Fruit fly (Drosophila melanogaster) whole organism, embryonic: ENCODE data around the gene mh.

ENCODE experiments used
- BEAF-32 ChIP-seq: fragments of 200-800 bp; sonication (Bioruptor generic); optimal IDR thresholded peaks from 3 replicates; lab custom pipeline; 2017; ENCODE audit warnings: missing biosample characterization, missing genetic modification characterization, mild to moderate bottlenecking, moderate library complexity, missing genetic modification reagents
- CG11398 ChIP-seq: fragments of 200-800 bp; sonication (Bioruptor generic); optimal IDR thresholded peaks from 2 replicates; lab custom pipeline; 2016; ENCODE audit warnings: missing biosample characterization, missing genetic modification characterization
- CG11456 ChIP-seq: fragments of 200-800 bp; sonication (Bioruptor generic); IDR thresholded peaks from 3 replicates; pipeline ENCODE4 v1.3.6; 2022; ENCODE audit warnings: missing biosample characterization, missing genetic modification characterization
- CG12071 ChIP-seq: fragments of 200-800 bp; sonication (Bioruptor generic); optimal IDR thresholded peaks from 3 replicates; lab custom pipeline; 2018; ENCODE audit warnings: missing biosample characterization, mild to moderate bottlenecking, missing genetic modification characterization
- CG12942 ChIP-seq: fragments of 200-800 bp; sonication (Bioruptor generic); optimal IDR thresholded peaks from 3 replicates; lab custom pipeline; 2016; ENCODE audit warnings: missing biosample characterization, missing genetic modification characterization
- CG13287 ChIP-seq: fragments of 200-800 bp; sonication (Bioruptor generic); IDR thresholded peaks from 2 replicates; pipeline ENCODE4 v1.3.6; 2022; ENCODE audit warnings: missing biosample characterization, missing genetic modification characterization; ENCODE audit not compliant: partially characterized antibody
- CG14667 ChIP-seq: fragments of 200-800 bp; sonication (Bioruptor generic); IDR thresholded peaks from 2 replicates; pipeline ENCODE4 v1.3.6; 2022; ENCODE audit warnings: missing biosample characterization, missing genetic modification characterization
- CG17359 ChIP-seq: fragments of 200-800 bp; sonication (Bioruptor generic); optimal IDR thresholded peaks from 3 replicates; lab custom pipeline; 2018; ENCODE audit warnings: missing biosample characterization, mild to moderate bottlenecking, missing genetic modification characterization, moderate library complexity
- CG17385 ChIP-seq: fragments of 200-800 bp; sonication (Bioruptor generic); optimal IDR thresholded peaks from 3 replicates; lab custom pipeline; 2018; ENCODE audit warnings: missing biosample characterization, mild to moderate bottlenecking, missing genetic modification characterization
- CG33557 ChIP-seq: fragments of 200-800 bp; sonication (Bioruptor generic); optimal IDR thresholded peaks from 2 replicates; lab custom pipeline; 2019; ENCODE audit warnings: missing biosample characterization, mild to moderate bottlenecking, missing genetic modification characterization, moderate library complexity
- CG34224 ChIP-seq: fragments of 200-800 bp; sonication (Bioruptor generic); IDR thresholded peaks from 3 replicates; pipeline ENCODE4 v1.3.6; 2022; ENCODE audit warnings: missing biosample characterization, missing genetic modification characterization; ENCODE audit not compliant: partially characterized antibody
- CG4360 ChIP-seq: fragments of 200-800 bp; sonication (Bioruptor generic); IDR thresholded peaks from 2 replicates; pipeline ENCODE4 v1.3.6; 2022; ENCODE audit warnings: missing biosample characterization, missing genetic modification characterization
- CG6654 ChIP-seq: fragments of 200-800 bp; sonication (Bioruptor generic); optimal IDR thresholded peaks from 2 replicates; lab custom pipeline; 2017; ENCODE audit warnings: missing biosample characterization, mild to moderate bottlenecking, missing genetic modification characterization
- CG8281 ChIP-seq: fragments of 200-800 bp; sonication (Bioruptor generic); optimal IDR thresholded peaks from 2 replicates; lab custom pipeline; 2018; ENCODE audit warnings: missing biosample characterization, mild to moderate bottlenecking, missing genetic modification characterization, moderate library complexity
- CG8290 ChIP-seq, 3 experiments: fragments of 200-800 bp; sonication (Bioruptor generic); optimal IDR thresholded peaks; 2 replicates each; lab custom pipeline; 2016 to 2019; ENCODE audit warnings: missing biosample characterization in 3 of 3, missing genetic modification characterization in 3 of 3, mild to moderate bottlenecking in 2 of 3, moderate library complexity in 1 of 3
- CG9797 ChIP-seq: fragments of 200-800 bp; sonication (Bioruptor generic); optimal IDR thresholded peaks from 3 replicates; lab custom pipeline; 2018; ENCODE audit warnings: missing biosample characterization, mild to moderate bottlenecking, missing genetic modification characterization
- CG9932 ChIP-seq: fragments of 200-800 bp; sonication (Bioruptor generic); IDR thresholded peaks from 2 replicates; pipeline ENCODE4 v1.3.6; 2022; ENCODE audit warnings: missing biosample characterization, missing genetic modification characterization
- CkIIα-i1 ChIP-seq: fragments of 200-800 bp; sonication (Bioruptor generic); IDR thresholded peaks from 2 replicates; pipeline ENCODE4 v1.3.6; 2022; ENCODE audit warnings: missing biosample characterization, missing genetic modification characterization
- Dbx ChIP-seq: fragments of 200-800 bp; sonication (Bioruptor generic); IDR thresholded peaks from 3 replicates; pipeline ENCODE4 v1.3.6; 2022; ENCODE audit warnings: missing biosample characterization, missing genetic modification characterization
- Dll ChIP-seq: fragments of 200-800 bp; sonication (Bioruptor generic); IDR thresholded peaks from 4 replicates; pipeline ENCODE4 v1.3.6; 2022; ENCODE audit warnings: missing biosample characterization, missing genetic modification characterization; ENCODE audit not compliant: partially characterized antibody
- Hand ChIP-seq: fragments of 200-800 bp; sonication (Bioruptor generic); optimal IDR thresholded peaks from 2 replicates; lab custom pipeline; 2017; ENCODE audit warnings: mild to moderate bottlenecking, missing biosample characterization, missing genetic modification reagents, missing genetic modification characterization
- Hmx ChIP-seq: fragments of 200-800 bp; sonication (Bioruptor generic); optimal IDR thresholded peaks from 2 replicates; lab custom pipeline; 2016; ENCODE audit warnings: missing biosample characterization, missing genetic modification characterization
- Hr78 ChIP-seq, 2 experiments: fragments of 200-800 bp in 1 of 2; fragments of >200 bp in 1 of 2; sonication (Bioruptor generic) in 1 of 2; optimal IDR thresholded peaks; 2 replicates each; lab custom pipeline; 2017 to 2019; ENCODE audit warnings: missing biosample characterization in 2 of 2, missing genetic modification characterization in 2 of 2, mild to moderate bottlenecking in 1 of 2, moderate library complexity in 1 of 2
- Lhr ChIP-seq: fragments of 200-800 bp; sonication (Bioruptor generic); optimal IDR thresholded peaks from 3 replicates; lab custom pipeline; 2017; ENCODE audit warnings: mild to moderate bottlenecking, missing biosample characterization, missing genetic modification reagents, missing genetic modification characterization
- NC2β ChIP-seq: fragments of 200-800 bp; sonication (Bioruptor generic); optimal IDR thresholded peaks from 2 replicates; lab custom pipeline; 2016; ENCODE audit warnings: missing biosample characterization, missing genetic modification characterization
- Nf-YC ChIP-seq: fragments of 200-800 bp; optimal IDR thresholded peaks from 3 replicates; lab custom pipeline; 2019; ENCODE audit warnings: missing biosample characterization, mild to moderate bottlenecking, missing genetic modification characterization, moderate library complexity
- NfI ChIP-seq: fragments of 200-800 bp; sonication (Bioruptor generic); optimal IDR thresholded peaks from 3 replicates; lab custom pipeline; 2018; ENCODE audit warnings: missing biosample characterization, mild to moderate bottlenecking, missing genetic modification characterization, moderate library complexity
- Rfx ChIP-seq: fragments of 200-800 bp; sonication (Bioruptor generic); IDR thresholded peaks from 2 replicates; pipeline ENCODE4 v1.3.6; 2022; ENCODE audit warnings: missing biosample characterization, missing genetic modification characterization
- Sox102F ChIP-seq: fragments of 200-800 bp; sonication (Bioruptor generic); optimal IDR thresholded peaks from 2 replicates; lab custom pipeline; 2018; ENCODE audit warnings: missing biosample characterization, mild to moderate bottlenecking, missing genetic modification characterization, moderate library complexity
- Stat92E ChIP-seq, 3 experiments: fragments of >200 bp in 2 of 3; fragments of 200-800 bp in 1 of 3; sonication (Bioruptor generic) in 1 of 3; optimal IDR thresholded peaks; 2 replicates each; lab custom pipeline; 2017 to 2019; ENCODE audit warnings: missing biosample characterization in 3 of 3, missing genetic modification characterization in 3 of 3, mild to moderate bottlenecking in 1 of 3, moderate library complexity in 1 of 3
- Trl ChIP-seq, 3 experiments: fragments of >200 bp in 2 of 3; fragments of 200-800 bp in 1 of 3; sonication (Bioruptor generic) in 1 of 3; optimal IDR thresholded peaks; 2 replicates in 1 of 3; 3 replicates in 2 of 3; lab custom pipeline; 2016 to 2017; ENCODE audit warnings: missing biosample characterization in 1 of 3, missing genetic modification characterization in 1 of 3
- Vsx1 ChIP-seq: fragments of 200-800 bp; sonication (Bioruptor generic); optimal IDR thresholded peaks from 2 replicates; lab custom pipeline; 2017; ENCODE audit warnings: missing biosample characterization, mild to moderate bottlenecking, missing genetic modification characterization, missing genetic modification reagents
- Xbp1 ChIP-seq: fragments of 200-800 bp; sonication (Bioruptor generic); optimal IDR thresholded peaks from 3 replicates; lab custom pipeline; 2016; ENCODE audit warnings: missing biosample characterization, mild to moderate bottlenecking, missing genetic modification characterization
- ab ChIP-seq: fragments of 200-800 bp; sonication (Bioruptor generic); optimal IDR thresholded peaks from 2 replicates; lab custom pipeline; 2016; ENCODE audit warnings: missing biosample characterization, missing genetic modification characterization
- ac ChIP-seq: fragments of 200-800 bp; sonication (Bioruptor generic); optimal IDR thresholded peaks from 3 replicates; lab custom pipeline; 2017; ENCODE audit warnings: missing biosample characterization, mild to moderate bottlenecking, missing genetic modification characterization
- ap ChIP-seq: fragments of 200-800 bp; sonication (Bioruptor generic); IDR thresholded peaks from 2 replicates; pipeline ENCODE4 v1.3.6; 2022; ENCODE audit warnings: missing biosample characterization, missing genetic modification characterization
- ase ChIP-seq: fragments of 200-800 bp; sonication (Bioruptor generic); IDR thresholded peaks from 3 replicates; pipeline ENCODE4 v1.3.6; 2022; ENCODE audit warnings: missing biosample characterization, missing genetic modification characterization
- az2 ChIP-seq: fragments of 200-800 bp; sonication (Bioruptor generic); optimal IDR thresholded peaks from 3 replicates; lab custom pipeline; 2016; ENCODE audit warnings: missing biosample characterization, missing genetic modification characterization
- dati ChIP-seq: fragments of 200-800 bp; sonication (Bioruptor generic); IDR thresholded peaks from 2 replicates; pipeline ENCODE4 v1.3.6; 2022; ENCODE audit warnings: missing biosample characterization, missing genetic modification characterization
- fd96Cb ChIP-seq: fragments of 200-800 bp; sonication (Bioruptor generic); optimal IDR thresholded peaks from 2 replicates; lab custom pipeline; 2018; ENCODE audit warnings: missing biosample characterization, mild to moderate bottlenecking, missing genetic modification characterization, moderate library complexity
- gfzf ChIP-seq: fragments of 200-800 bp; sonication (Bioruptor generic); optimal IDR thresholded peaks from 2 replicates; lab custom pipeline; 2016; ENCODE audit warnings: missing biosample characterization, mild to moderate bottlenecking, missing genetic modification characterization, moderate library complexity
- ham ChIP-seq: fragments of 200-800 bp; sonication (Bioruptor generic); IDR thresholded peaks from 2 replicates; pipeline ENCODE4 v1.3.6; 2022; ENCODE audit warnings: missing biosample characterization, missing genetic modification characterization
- hb ChIP-seq: fragments of 200-800 bp; sonication (Bioruptor generic); IDR thresholded peaks from 3 replicates; pipeline ENCODE4 v1.3.6; 2022; ENCODE audit warnings: missing biosample characterization, missing genetic modification characterization; ENCODE audit not compliant: partially characterized antibody
- slou ChIP-seq: fragments of 200-800 bp; sonication (Bioruptor generic); optimal IDR thresholded peaks from 3 replicates; lab custom pipeline; 2016; ENCODE audit warnings: missing biosample characterization, missing genetic modification characterization
- sna ChIP-seq: fragments of 200-800 bp; sonication (Bioruptor generic); IDR thresholded peaks from 2 replicates; pipeline ENCODE4 v1.3.6; 2022; ENCODE audit warnings: missing biosample characterization, missing genetic modification characterization; ENCODE audit not compliant: partially characterized antibody
- sqz ChIP-seq: fragments of 200-800 bp; sonication (Bioruptor generic); optimal IDR thresholded peaks from 3 replicates; lab custom pipeline; 2018; ENCODE audit warnings: missing biosample characterization, mild to moderate bottlenecking, missing genetic modification characterization
- tio ChIP-seq: fragments of 200-800 bp; sonication (Bioruptor generic); optimal IDR thresholded peaks from 2 replicates; lab custom pipeline; 2017; ENCODE audit warnings: missing biosample characterization, missing genetic modification characterization, inconsistent platforms
- tll ChIP-seq, 2 experiments: fragments of 200-800 bp in 1 of 2; fragments of >200 bp in 1 of 2; sonication (Bioruptor generic) in 1 of 2; optimal IDR thresholded peaks; 2 replicates each; lab custom pipeline; 2017 to 2019; ENCODE audit warnings: missing biosample characterization in 2 of 2, missing genetic modification characterization in 2 of 2, mild to moderate bottlenecking in 1 of 2, moderate library complexity in 1 of 2
- ttk ChIP-seq: fragments of 200-800 bp; sonication (Bioruptor generic); IDR thresholded peaks from 2 replicates; pipeline ENCODE4 v2.1.2; 2022; ENCODE audit warnings: missing biosample characterization, missing genetic modification characterization

Gene mh

dm6 chrX:15486682-15487081 is 11.5 kb upstream of the mh start, which contains the start of gene Gmap (continued):
- TF ChIP-seq ab (GFP tag; lab: Kevin White, UChicago) (no peak), NC2β (GFP tag; lab: Kevin White, UChicago) (no peak), Hr78 (GFP tag; optimal IDR thresholded peaks at IDR 0.05; lab: Kevin White, UChicago) (no peak), Lhr (GFP tag; lab: Kevin White, UChicago) (no peak), dati (GFP tag; lab: Robert Waterston, UW) (no peak), Sox102F (GFP tag; lab: Kevin White, UChicago) (no peak), Stat92E (GFP tag; optimal IDR thresholded peaks at IDR 0.05; lab: Kevin White, UChicago) (no peak), BEAF-32 (GFP tag; lab: Kevin White, UChicago) (peak; percentile 64), gfzf (GFP tag; lab: Kevin White, UChicago) (no peak), CG33557 (no peak), CG17359 (tag; lab: Kevin White, UChicago) (no peak), sna (GFP tag; lab: Robert Waterston, UW) (peak; percentile 80), Hand (GFP tag; lab: Kevin White, UChicago) (no peak), CG8290 (GFP tag; optimal IDR thresholded peaks at IDR 0.05; lab: Kevin White, UChicago) (no peak), CG8290 (tag; optimal IDR thresholded peaks at IDR 0.05; lab: Kevin White, UChicago) (peak in 1 of 2 experiments; percentile 16), CG9797 (GFP tag; lab: Kevin White, UChicago) (no peak), CG6654 (GFP tag; lab: Kevin White, UChicago) (no peak), ham (GFP tag; lab: Robert Waterston, UW) (no peak), Hmx (GFP tag; lab: Kevin White, UChicago) (no peak), CG11398 (GFP tag; lab: Kevin White, UChicago) (no peak), Nf-YC (tag; lab: Kevin White, UChicago) (peak; percentile 20), Dll (peak; percentile 80), slou (GFP tag; lab: Kevin White, UChicago) (no peak), CG9932 (GFP tag; lab: Robert Waterston, UW) (no peak), az2 (GFP tag; lab: Kevin White, UChicago) (no peak), Vsx1 (GFP tag; lab: Kevin White, UChicago) (no peak), hb (peak; percentile 90), CG34224 (GFP tag; lab: Robert Waterston, UW) (peak; percentile 88), tio (GFP tag; lab: Kevin White, UChicago) (no peak), fd96Cb (tag; lab: Kevin White, UChicago) (no peak), CG13287 (GFP tag; lab: Robert Waterston, UW) (peak; percentile 81), CG17385 (GFP tag; lab: Kevin White, UChicago) (no peak), tll (GFP tag; optimal IDR thresholded peaks at IDR 0.05; lab: Kevin White, UChicago) (no peak), NfI (GFP tag; lab: Kevin White, UChicago) (no peak), Dbx (GFP tag; lab: Robert Waterston, UW) (no peak), ap (GFP tag; lab: Robert Waterston, UW) (no peak), Xbp1 (GFP tag; lab: Kevin White, UChicago) (peak; percentile 37), Trl (optimal IDR thresholded peaks at IDR 0.05; lab: Kevin White, UChicago) (no peak), Trl (GFP tag; optimal IDR thresholded peaks at IDR 0.05; lab: Kevin White, UChicago) (no peak), sqz (no peak), ase (GFP tag; lab: Robert Waterston, UW) (no peak), CG12942 (GFP tag; lab: Kevin White, UChicago) (no peak), CG12071 (GFP tag; lab: Kevin White, UChicago) (no peak), CG8281 (tag; lab: Kevin White, UChicago) (no peak), CkIIα-i1 (GFP tag; lab: Robert Waterston, UW) (no peak), CG11456 (GFP tag; lab: Robert Waterston, UW) (no peak), CG4360 (GFP tag; lab: Robert Waterston, UW) (no peak), ac (GFP tag; lab: Kevin White, UChicago) (no peak), Rfx (GFP tag; lab: Robert Waterston, UW) (no peak), CG14667 (GFP tag; lab: Robert Waterston, UW) (no peak), ttk (GFP tag; lab: Robert Waterston, UW) (no peak)
